Worm (Caenorhabditis elegans) whole organism, mixed stage, embryonic: Measurements from ENCODE around the gene ttr-59.

ENCODE experiments used
- M03D4.4 ChIP-seq: sonication (generic microtip); optimal IDR thresholded peaks from 2 replicates; lab custom pipeline; 2017; ENCODE audit warnings: mild to moderate bottlenecking, missing genetic modification characterization, missing compliant biosample characterization
- bed-3 ChIP-seq: fragments of 200-800 bp; sonication (Bioruptor generic); optimal IDR thresholded peaks from 3 replicates; lab custom pipeline; 2018; ENCODE audit warnings: mild to moderate bottlenecking, missing genetic modification characterization, moderate library complexity, missing compliant biosample characterization
- blmp-1 ChIP-seq: fragments of 150-350 bp; optimal IDR thresholded peaks from 2 replicates; lab custom pipeline; 2014; ENCODE audit warnings: missing biosample characterization, missing genetic modification characterization
- ceh-39 ChIP-seq: fragments of 150-350 bp; optimal IDR thresholded peaks from 2 replicates; lab custom pipeline; 2014; ENCODE audit warnings: missing biosample characterization, missing genetic modification characterization
- ceh-43 ChIP-seq: fragments of 200-800 bp; sonication (Bioruptor generic); optimal IDR thresholded peaks from 2 replicates; lab custom pipeline; 2018; ENCODE audit warnings: mild to moderate bottlenecking, missing genetic modification characterization, moderate library complexity, missing compliant biosample characterization
- ces-1 ChIP-seq: fragments of 150-350 bp; optimal IDR thresholded peaks from 2 replicates; lab custom pipeline; 2014; ENCODE audit warnings: missing biosample characterization, missing genetic modification reagents, missing genetic modification characterization
- cnd-1 ChIP-seq: fragments of 200-800 bp; sonication (Bioruptor generic); optimal IDR thresholded peaks from 2 replicates; lab custom pipeline; 2018; ENCODE audit warnings: mild to moderate bottlenecking, missing genetic modification characterization, missing compliant biosample characterization
- elt-1 ChIP-seq: sonication (generic microtip); optimal IDR thresholded peaks from 2 replicates; lab custom pipeline; 2017; ENCODE audit warnings: missing genetic modification characterization, mild to moderate bottlenecking, missing compliant biosample characterization, antibody characterized with exemption, moderate library complexity, borderline replicate concordance; ENCODE audit not compliant: insufficient read depth
- elt-3 ChIP-seq: fragments of 150-350 bp; optimal IDR thresholded peaks from 2 replicates; lab custom pipeline; 2014; ENCODE audit warnings: missing biosample characterization, missing genetic modification characterization
- flh-1 ChIP-seq: fragments of 200-800 bp; sonication (Bioruptor generic); optimal IDR thresholded peaks from 2 replicates; lab custom pipeline; 2018; ENCODE audit warnings: mild to moderate bottlenecking, missing genetic modification characterization, moderate library complexity, missing compliant biosample characterization
- hlh-1 ChIP-seq: fragments of 150-350 bp; optimal IDR thresholded peaks from 2 replicates; lab custom pipeline; 2014; ENCODE audit warnings: missing biosample characterization, missing genetic modification reagents, missing genetic modification characterization
- lin-13 ChIP-seq: fragments of 150-350 bp; optimal IDR thresholded peaks from 2 replicates; lab custom pipeline; 2014; ENCODE audit warnings: missing biosample characterization, missing genetic modification characterization
- lsy-2 ChIP-seq: fragments of 150-350 bp; optimal IDR thresholded peaks from 2 replicates; lab custom pipeline; 2014; ENCODE audit warnings: missing biosample characterization, missing genetic modification characterization
- mab-5 ChIP-seq: fragments of 150-350 bp; optimal IDR thresholded peaks from 2 replicates; lab custom pipeline; 2014; ENCODE audit warnings: missing biosample characterization, missing genetic modification characterization
- mep-1 ChIP-seq: fragments of 150-350 bp; optimal IDR thresholded peaks from 2 replicates; lab custom pipeline; 2017; ENCODE audit warnings: missing biosample characterization, missing genetic modification reagents, missing genetic modification characterization, inconsistent platforms
- mls-2 ChIP-seq: sonication (generic microtip); optimal IDR thresholded peaks from 2 replicates; lab custom pipeline; 2016; ENCODE audit warnings: mild to moderate bottlenecking, missing genetic modification characterization, moderate library complexity, missing compliant biosample characterization
- nhr-12 ChIP-seq: fragments of 150-350 bp; optimal IDR thresholded peaks from 2 replicates; lab custom pipeline; 2014; ENCODE audit warnings: missing biosample characterization, missing genetic modification characterization
- nhr-2 ChIP-seq: fragments of 150-350 bp; optimal IDR thresholded peaks from 2 replicates; lab custom pipeline; 2014; ENCODE audit warnings: missing biosample characterization, missing genetic modification characterization
- nhr-237 ChIP-seq: fragments of 150-350 bp; optimal IDR thresholded peaks from 2 replicates; lab custom pipeline; 2014; ENCODE audit warnings: missing biosample characterization, missing genetic modification characterization
- nhr-28 ChIP-seq: fragments of 150-350 bp; optimal IDR thresholded peaks from 2 replicates; lab custom pipeline; 2014; ENCODE audit warnings: missing biosample characterization, missing genetic modification characterization
- nhr-76 ChIP-seq: sonication (generic microtip); optimal IDR thresholded peaks from 2 replicates; lab custom pipeline; 2017; ENCODE audit warnings: missing biosample characterization, missing genetic modification characterization
- pha-4 ChIP-seq: fragments of 150-350 bp; optimal IDR thresholded peaks from 2 replicates; lab custom pipeline; 2018; ENCODE audit warnings: missing biosample characterization, missing genetic modification reagents, missing genetic modification characterization
- sem-2 ChIP-seq: fragments of 200-800 bp; sonication (Bioruptor generic); optimal IDR thresholded peaks from 2 replicates; lab custom pipeline; 2018; ENCODE audit warnings: mild to moderate bottlenecking, missing genetic modification characterization, missing compliant biosample characterization
- snpc-4 ChIP-seq: fragments of 150-350 bp; optimal IDR thresholded peaks from 2 replicates; lab custom pipeline; 2014; ENCODE audit warnings: missing biosample characterization, missing genetic modification characterization
- sptf-1 ChIP-seq: sonication (generic microtip); optimal IDR thresholded peaks from 2 replicates; lab custom pipeline; 2017; ENCODE audit warnings: mild to moderate bottlenecking, missing genetic modification characterization, moderate library complexity, missing compliant biosample characterization
- tbx-8 ChIP-seq: fragments of 200-800 bp; sonication (Bioruptor generic); optimal IDR thresholded peaks from 2 replicates; lab custom pipeline; 2018; ENCODE audit warnings: mild to moderate bottlenecking, missing genetic modification characterization, moderate library complexity, missing compliant biosample characterization
- unc-120 ChIP-seq: sonication (generic microtip); optimal IDR thresholded peaks from 2 replicates; lab custom pipeline; 2017; ENCODE audit warnings: missing genetic modification characterization, missing compliant biosample characterization; ENCODE audit not compliant: poor library complexity, severe bottlenecking
- unc-39 ChIP-seq: fragments of 150-350 bp; optimal IDR thresholded peaks from 2 replicates; lab custom pipeline; 2014; ENCODE audit warnings: missing biosample characterization, missing genetic modification characterization
- unc-62 ChIP-seq: fragments of 150-350 bp; optimal IDR thresholded peaks from 2 replicates; lab custom pipeline; 2014; ENCODE audit warnings: missing biosample characterization, missing genetic modification reagents, missing genetic modification characterization
- zip-8 ChIP-seq: fragments of 150-350 bp; optimal IDR thresholded peaks from 2 replicates; lab custom pipeline; 2014; ENCODE audit warnings: missing biosample characterization, missing genetic modification characterization
- ztf-11 ChIP-seq: fragments of 150-350 bp; optimal IDR thresholded peaks from 2 replicates; lab custom pipeline; 2014; ENCODE audit warnings: missing biosample characterization, missing genetic modification characterization

The ttr-59 gene

DNA sequence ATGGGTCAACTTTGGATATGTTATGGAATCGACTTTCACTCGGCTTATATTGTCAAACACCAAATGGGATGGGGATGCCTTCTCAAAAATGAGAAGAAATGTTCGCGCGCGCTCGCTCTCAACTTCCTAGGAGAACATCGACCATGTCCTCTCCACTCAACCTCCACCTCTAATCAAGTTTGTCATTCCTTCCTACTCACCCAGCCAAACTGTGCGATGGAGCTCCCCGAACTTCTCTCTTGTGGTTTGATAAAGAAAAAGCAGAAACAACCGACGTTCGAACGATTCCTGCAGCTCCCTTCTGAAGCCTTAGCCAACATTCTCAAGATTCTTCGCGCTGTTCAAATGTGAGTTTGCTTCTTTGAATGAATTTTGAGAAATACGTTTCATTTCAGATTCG, 16.4 kb upstream of the ttr-59 start:
- TF ChIP-seq nhr-76: no peak

DNA sequence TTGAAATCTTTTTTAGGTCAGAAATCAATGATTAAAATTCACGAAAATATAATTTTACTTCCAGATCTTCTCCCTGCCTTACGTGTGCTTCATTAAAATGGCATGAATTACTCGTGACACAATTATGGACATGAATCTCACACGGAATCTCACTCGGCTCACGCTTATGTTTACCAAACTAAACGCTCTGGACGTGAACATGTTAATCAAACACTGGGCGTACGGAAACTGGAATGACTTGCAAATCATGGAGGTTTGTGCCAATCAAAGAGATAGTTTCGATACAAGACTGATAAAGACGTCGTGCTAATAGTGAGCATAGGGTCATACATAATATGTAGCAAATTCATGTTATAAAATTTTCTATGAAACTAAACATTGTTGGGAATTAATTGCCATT, 15.1 kb upstream of the ttr-59 start:
- TF ChIP-seq sem-2 (no peak), nhr-12 (tag; lab: Kevin White, UChicago) (no peak), ceh-43 (GFP tag; lab: Kevin White, UChicago) (no peak), unc-62 (GFP tag; lab: Kevin White, UChicago) (no peak), unc-39 (tag; lab: Kevin White, UChicago) (no peak), bed-3 (GFP tag; lab: Kevin White, UChicago) (no peak), blmp-1 (tag; lab: Kevin White, UChicago) (no peak), ces-1 (GFP tag; lab: Kevin White, UChicago) (no peak), lsy-2 (tag; lab: Kevin White, UChicago) (no peak), lin-13 (no peak), elt-1 (no peak), M03D4.4 (tag; lab: Kevin White, UChicago) (no peak), tbx-8 (no peak), ceh-39 (tag; lab: Kevin White, UChicago) (no peak), nhr-28 (tag; lab: Kevin White, UChicago) (no peak), unc-120 (no peak), elt-3 (tag; lab: Kevin White, UChicago) (no peak), nhr-76 (no peak), mep-1 (tag; lab: Kevin White, UChicago) (no peak)

DNA sequence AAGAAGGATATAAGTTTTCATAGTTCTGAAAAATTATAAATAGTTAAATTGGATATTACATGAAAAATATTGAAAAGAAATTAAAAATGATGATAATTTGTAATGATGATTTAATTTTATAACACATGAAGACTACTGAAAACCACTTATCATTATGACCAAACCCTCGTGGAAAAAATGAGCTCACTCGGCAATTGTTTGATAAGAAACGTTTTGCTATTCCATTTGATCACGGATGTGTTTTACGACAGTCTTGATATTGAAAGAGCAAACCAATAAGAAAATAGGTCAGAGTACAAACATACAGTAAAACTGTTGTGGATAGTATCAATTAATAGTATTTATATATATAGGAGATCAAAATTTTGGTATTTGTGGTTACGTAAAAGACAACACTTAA, 14.3 kb upstream of the ttr-59 start, which contains the start of gene spp-3:
Gene spp-3, minus strand, starts transcription at position 25 of the 400 bp plus-strand sequence.
- TF ChIP-seq ztf-11 (tag; lab: Kevin White, UChicago): no peak
- TF ChIP-seq hlh-1: no peak
- TF ChIP-seq tbx-8: no peak
- TF ChIP-seq bed-3 (GFP tag; lab: Kevin White, UChicago): no peak
- no peak for TF ChIP-seq elt-1
- no peak for TF ChIP-seq elt-3 (tag; lab: Kevin White, UChicago)
- no peak for TF ChIP-seq cnd-1 (tag; lab: Kevin White, UChicago)
- no peak for TF ChIP-seq nhr-28 (tag; lab: Kevin White, UChicago)
- TF ChIP-seq nhr-76: no peak
- no peak for TF ChIP-seq zip-8
- TF ChIP-seq sptf-1: no peak
- TF ChIP-seq lsy-2 (tag; lab: Kevin White, UChicago): no peak
- TF ChIP-seq mep-1 (tag; lab: Kevin White, UChicago): no peak
- no peak for TF ChIP-seq pha-4 (tag; lab: Kevin White, UChicago)
- TF ChIP-seq mls-2 (tag; lab: Kevin White, UChicago): no peak

DNA sequence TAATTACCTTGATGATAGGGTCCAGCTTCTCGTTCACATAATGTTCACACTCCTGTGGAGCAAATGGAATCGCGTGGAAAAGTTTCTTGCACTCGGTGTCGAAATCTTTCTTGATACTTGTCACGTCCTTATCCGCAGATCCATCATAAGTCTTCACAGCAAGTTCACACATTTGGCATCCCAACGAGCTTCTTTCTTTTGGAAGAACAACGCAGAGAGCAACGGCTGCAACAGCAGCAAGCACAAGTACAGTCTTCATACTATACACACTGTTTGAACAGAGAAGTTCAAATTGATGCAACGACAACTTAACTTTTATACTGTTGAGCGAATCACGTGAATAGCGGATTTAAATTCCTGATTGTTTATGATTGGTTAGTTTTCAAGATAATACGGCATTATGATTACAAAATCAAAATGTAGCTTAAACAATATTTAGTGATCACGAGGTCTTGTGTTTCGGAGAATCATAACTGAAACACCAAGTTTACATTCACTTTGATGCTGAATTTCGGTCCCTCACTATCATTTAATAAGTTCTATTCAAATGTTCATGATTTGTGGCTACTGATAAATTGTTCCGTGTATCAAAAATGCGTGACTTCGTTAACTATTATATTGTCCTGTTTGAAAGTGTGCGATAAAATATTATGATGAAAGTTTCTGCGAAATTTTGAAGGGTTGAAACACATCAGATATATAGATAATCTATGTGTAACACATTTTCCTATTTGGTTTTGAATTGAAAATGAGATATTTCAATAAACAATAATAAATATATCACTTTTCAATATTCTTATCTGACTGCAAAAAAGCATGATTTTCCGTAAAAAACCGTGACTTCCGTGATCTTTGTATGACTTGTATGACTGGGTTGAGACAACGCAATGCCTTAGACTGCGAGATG, 12.9 kb upstream of the ttr-59 start, which contains the start of the genes spp-2 and spp-6:
Gene spp-2, minus strand, starts transcription at position 334 of the 907 bp plus-strand sequence.
Gene spp-6, plus strand, starts transcription at position 857 of the 907 bp plus-strand sequence.
- no peak for TF ChIP-seq elt-3 (tag; lab: Kevin White, UChicago)
- TF ChIP-seq unc-62 (GFP tag; lab: Kevin White, UChicago): no peak
- TF ChIP-seq nhr-237: no peak
- TF ChIP-seq unc-39 (tag; lab: Kevin White, UChicago): no peak
- no peak for TF ChIP-seq mab-5 (tag; lab: Kevin White, UChicago)
- TF ChIP-seq snpc-4 (tag; lab: Kevin White, UChicago): no peak
- TF ChIP-seq pha-4 (tag; lab: Kevin White, UChicago): no peak
- TF ChIP-seq sptf-1: no peak
- TF ChIP-seq unc-120: no peak
- TF ChIP-seq lin-13: no peak
- no peak for TF ChIP-seq ceh-43 (GFP tag; lab: Kevin White, UChicago)
- TF ChIP-seq tbx-8: no peak

DNA sequence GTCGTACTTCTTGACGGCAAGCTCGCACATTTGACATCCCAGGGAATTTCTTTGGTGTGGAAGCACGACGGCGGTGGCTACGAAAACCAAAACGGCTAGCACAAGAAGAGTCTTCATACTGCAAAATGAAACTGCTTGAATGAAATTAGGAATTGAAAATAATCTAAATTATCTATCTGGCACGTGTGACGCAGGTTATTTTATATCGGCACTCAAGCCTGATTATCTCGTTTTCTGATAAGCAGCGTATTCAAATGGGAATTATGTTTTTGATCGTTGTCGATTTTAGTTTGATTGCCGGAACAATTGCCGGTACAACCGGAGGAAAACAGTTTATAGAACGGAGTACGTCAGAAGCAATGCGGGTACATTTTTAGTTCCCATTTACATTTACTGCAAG, 11.0 kb upstream of the ttr-59 start, which contains the start of gene spp-4:
Gene spp-4, minus strand, starts transcription at position 118 of the 400 bp plus-strand sequence.
- TF ChIP-seq pha-4 (tag; lab: Kevin White, UChicago): no peak
- no peak for TF ChIP-seq lsy-2 (tag; lab: Kevin White, UChicago)
- TF ChIP-seq snpc-4 (tag; lab: Kevin White, UChicago): no peak
- no peak for TF ChIP-seq hlh-1
- TF ChIP-seq blmp-1 (tag; lab: Kevin White, UChicago): no peak
- TF ChIP-seq nhr-2: no peak
- TF ChIP-seq flh-1 (GFP tag; lab: Kevin White, UChicago): no peak
